Fruit fly (Drosophila melanogaster): ENCODE data around the gene SP1029.

Gene SP1029

dm6 chr3R:29228745-29229448 lies 21.4 kb downstream of the SP1029 start, which contains the start of gene Usp1:
Gene Usp1 (plus strand): TSS chr3R:29229161.
- peak in 1 of 2 experiments; percentile 15 for TF ChIP-seq dpn (GFP tag; optimal IDR thresholded peaks at IDR 0.05)
- no peak for TF ChIP-seq luna (GFP tag; optimal IDR thresholded peaks at IDR 0.05)
- TF ChIP-seq Hmx (GFP tag; optimal IDR thresholded peaks at IDR 0.05) = no peak
- TF ChIP-seq CG10543 (GFP tag; optimal IDR thresholded peaks at IDR 0.05) = no peak
- no peak for TF ChIP-seq CrebB (tag; optimal IDR thresholded peaks at IDR 0.05)
- TF ChIP-seq Trl (optimal IDR thresholded peaks at IDR 0.05) = no peak
- TF ChIP-seq Trl (GFP tag; optimal IDR thresholded peaks at IDR 0.05) = no peak
- no peak for TF ChIP-seq CG15269 (tag; optimal IDR thresholded peaks at IDR 0.05)
- peak; percentile 37 for TF ChIP-seq CG33213 (GFP tag; optimal IDR thresholded peaks at IDR 0.05)
- TF ChIP-seq pfk (GFP tag; optimal IDR thresholded peaks at IDR 0.05) = no peak
- TF ChIP-seq nerfin-2 (GFP tag; IDR thresholded peaks at IDR 0.05; ENCODE audit: partially characterized antibody) = peak; percentile 96
- TF ChIP-seq lbe (GFP tag; optimal IDR thresholded peaks at IDR 0.05) = no peak
- no peak for TF ChIP-seq caup (GFP tag; optimal IDR thresholded peaks at IDR 0.05; ENCODE audit: severe bottlenecking)
- TF ChIP-seq CG9876 (GFP tag; optimal IDR thresholded peaks at IDR 0.05) = no peak
- TF ChIP-seq ken (GFP tag; IDR thresholded peaks at IDR 0.05) = no peak
- TF ChIP-seq pros (GFP tag; optimal IDR thresholded peaks at IDR 0.05) = no peak
- TF ChIP-seq ab (GFP tag; optimal IDR thresholded peaks at IDR 0.05) = no peak
- peak; percentile 53 for TF ChIP-seq MBD-R2 (GFP tag; IDR thresholded peaks at IDR 0.05)
- no peak for TF ChIP-seq CG7357 (GFP tag; IDR thresholded peaks at IDR 0.05)
- no peak for TF ChIP-seq CG12104 (GFP tag; optimal IDR thresholded peaks at IDR 0.05)
- TF ChIP-seq sim (GFP tag; IDR thresholded peaks at IDR 0.05) = no peak
- TF ChIP-seq ato (GFP tag; IDR thresholded peaks at IDR 0.05; ENCODE audit: partially characterized antibody) = peak; percentile 98
- TF ChIP-seq cwo (GFP tag; optimal IDR thresholded peaks at IDR 0.05) = no peak
- no peak for TF ChIP-seq crc (GFP tag; optimal IDR thresholded peaks at IDR 0.05)
- no peak for TF ChIP-seq CG16863 (GFP tag; optimal IDR thresholded peaks at IDR 0.05)
- peak; percentile 94 for TF ChIP-seq knrl (GFP tag; IDR thresholded peaks at IDR 0.05; ENCODE audit: partially characterized antibody)
- TF ChIP-seq CG33557 (GFP tag; optimal IDR thresholded peaks at IDR 0.05) = no peak
- TF ChIP-seq klu (GFP tag; IDR thresholded peaks at IDR 0.05) = no peak
- no peak for TF ChIP-seq Oli (tag; optimal IDR thresholded peaks at IDR 0.05)
- no peak for TF ChIP-seq da (GFP tag; optimal IDR thresholded peaks at IDR 0.05)
- peak; percentile 65 for TF ChIP-seq gro (GFP tag; optimal IDR thresholded peaks at IDR 0.05)
- TF ChIP-seq CHES-1-like (GFP tag; optimal IDR thresholded peaks at IDR 0.05) = no peak
- TF ChIP-seq CG1024 (GFP tag; IDR thresholded peaks at IDR 0.05) = no peak
- TF ChIP-seq CG7745 (tag; optimal IDR thresholded peaks at IDR 0.05) = no peak
- TF ChIP-seq HLH3B (GFP tag; IDR thresholded peaks at IDR 0.05) = no peak
- no peak for TF ChIP-seq twi (tag; optimal IDR thresholded peaks at IDR 0.05)
- TF ChIP-seq CG2116 (GFP tag; optimal IDR thresholded peaks at IDR 0.05) = peak; percentile 97
- no peak for TF ChIP-seq tgo (GFP tag; IDR thresholded peaks at IDR 0.05)
- TF ChIP-seq gsb (GFP tag; IDR thresholded peaks at IDR 0.05) = no peak
- TF ChIP-seq CG12744 (GFP tag; optimal IDR thresholded peaks at IDR 0.05) = no peak
- no peak for TF ChIP-seq ham (GFP tag; IDR thresholded peaks at IDR 0.05)
- TF ChIP-seq nerfin-1 (tag; optimal IDR thresholded peaks at IDR 0.05) = peak; percentile 32
- peak in 1 of 2 experiments; percentile 8 for TF ChIP-seq crp (GFP tag; optimal IDR thresholded peaks at IDR 0.05)
- no peak for TF ChIP-seq slp2 (GFP tag; optimal IDR thresholded peaks at IDR 0.05)
- no peak for TF ChIP-seq CG1647 (GFP tag; optimal IDR thresholded peaks at IDR 0.05)
- TF ChIP-seq gt (GFP tag; IDR thresholded peaks at IDR 0.05) = no peak
- peak; percentile 14; the same call in 1 of the 3 replicates for TF ChIP-seq row (GFP tag; IDR thresholded peaks at IDR 0.05)
- no peak for TF ChIP-seq Hmr (GFP tag; optimal IDR thresholded peaks at IDR 0.05)
- TF ChIP-seq CG14667 (GFP tag; IDR thresholded peaks at IDR 0.05) = no peak
- no peak for TF ChIP-seq pum (GFP tag; optimal IDR thresholded peaks at IDR 0.05)
- TF ChIP-seq CG5245 (GFP tag; optimal IDR thresholded peaks at IDR 0.05) = no peak
